Worm (Caenorhabditis elegans): ENCODE measurements around the gene dao-6.

DNA sequence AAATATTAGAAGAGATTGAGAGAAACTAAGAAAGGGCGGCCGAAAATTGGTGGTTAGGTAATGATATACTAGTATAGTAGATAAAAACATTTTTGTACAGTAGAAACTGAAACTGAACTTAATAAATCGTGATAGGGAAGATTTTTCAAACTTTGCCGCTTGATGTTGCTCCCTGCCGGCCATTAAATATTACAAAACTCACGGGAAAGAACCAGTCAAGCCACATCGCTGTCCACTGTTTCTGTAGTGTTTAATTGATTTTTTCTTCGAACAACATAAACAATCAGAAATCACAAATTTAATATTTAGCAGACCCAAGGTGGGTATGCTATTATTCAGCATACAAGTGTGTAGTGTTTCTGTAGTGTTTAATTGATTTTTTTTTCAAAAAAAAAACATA, 15.1 kb upstream of the dao-6 start, which contains the start of gene T05G5.5:
- no peak for TF ChIP-seq elt-1 (tag; optimal IDR thresholded peaks at IDR 0.05; ENCODE audit: borderline replicate concordance, insufficient read depth)
- no peak for TF ChIP-seq sem-2 (GFP tag; optimal IDR thresholded peaks at IDR 0.05)
- no peak for TF ChIP-seq ceh-39 (tag; optimal IDR thresholded peaks at IDR 0.05)
- TF ChIP-seq nhr-76 (tag; optimal IDR thresholded peaks at IDR 0.05) = no peak
- TF ChIP-seq pha-4 (tag; optimal IDR thresholded peaks at IDR 0.05) = no peak
- TF ChIP-seq unc-62 (GFP tag; optimal IDR thresholded peaks at IDR 0.05) = no peak
- no peak for TF ChIP-seq ces-1 (GFP tag; optimal IDR thresholded peaks at IDR 0.05)
- TF ChIP-seq elt-3 (tag; optimal IDR thresholded peaks at IDR 0.05) = no peak
- TF ChIP-seq ham-2 (GFP tag; optimal IDR thresholded peaks at IDR 0.05) = no peak
- no peak for TF ChIP-seq nhr-237 (tag; optimal IDR thresholded peaks at IDR 0.05)
- TF ChIP-seq snpc-4 (tag; optimal IDR thresholded peaks at IDR 0.05) = no peak
- no peak for TF ChIP-seq cnd-1 (tag; optimal IDR thresholded peaks at IDR 0.05)
- no peak for TF ChIP-seq nhr-28 (tag; optimal IDR thresholded peaks at IDR 0.05)
- TF ChIP-seq sptf-1 (tag; optimal IDR thresholded peaks at IDR 0.05) = no peak

Data from whole organism, mixed stage, embryonic.